Worm (Caenorhabditis elegans) whole organism, L3 larva: ENCODE measurements around the gene srz-100.
A peak's percentile ranks its signal among the peaks of the same experiment; 100 is the strongest.

Source experiments
- ZK546.5 ChIP-seq: sonication (generic microtip); optimal IDR thresholded peaks from 2 replicates; lab custom pipeline; 2017; ENCODE audit warnings: missing biosample characterization, missing genetic modification characterization
- aly-2 ChIP-seq: fragments of 150-350 bp; optimal IDR thresholded peaks from 2 replicates; lab custom pipeline; 2014; ENCODE audit warnings: missing biosample characterization, missing genetic modification characterization
- ama-1 ChIP-seq: fragments of 150-350 bp; optimal IDR thresholded peaks from 2 replicates; lab custom pipeline; 2018
- ceh-28 ChIP-seq: fragments of 150-350 bp; optimal IDR thresholded peaks from 2 replicates; lab custom pipeline; 2014; ENCODE audit warnings: missing biosample characterization, missing genetic modification reagents, missing genetic modification characterization
- ceh-82 ChIP-seq: fragments of 150-350 bp; optimal IDR thresholded peaks from 2 replicates; lab custom pipeline; 2014; ENCODE audit warnings: missing biosample characterization, missing genetic modification characterization
- ceh-9 ChIP-seq: sonication (generic microtip); optimal IDR thresholded peaks from 2 replicates; lab custom pipeline; 2018; ENCODE audit warnings: missing biosample characterization, missing genetic modification characterization
- daf-12 ChIP-seq: fragments of 150-350 bp; optimal IDR thresholded peaks from 2 replicates; lab custom pipeline; 2014; ENCODE audit warnings: missing biosample characterization, missing genetic modification reagents, missing genetic modification characterization
- egl-27 ChIP-seq: sonication (generic microtip); optimal IDR thresholded peaks from 4 replicates; lab custom pipeline; 2017; ENCODE audit warnings: missing biosample characterization, missing genetic modification reagents, missing genetic modification characterization
- egl-5 ChIP-seq: fragments of 150-350 bp; optimal IDR thresholded peaks from 2 replicates; lab custom pipeline; 2017; ENCODE audit warnings: missing biosample characterization, missing genetic modification reagents, missing genetic modification characterization, inconsistent platforms
- elt-2 ChIP-seq: sonication (generic microtip); optimal IDR thresholded peaks from 2 replicates; lab custom pipeline; 2016; ENCODE audit warnings: missing genetic modification reagents, mild to moderate bottlenecking, missing genetic modification characterization, missing compliant biosample characterization
- elt-3 ChIP-seq, 3 experiments: fragments of 150-350 bp in 1 of 3; sonication (generic microtip) in 2 of 3; optimal IDR thresholded peaks; 2 replicates in 2 of 3; 4 replicates in 1 of 3; lab custom pipeline; 2014 to 2017; ENCODE audit warnings: missing biosample characterization in 3 of 3, missing genetic modification characterization in 3 of 3
- fkh-10 ChIP-seq: sonication (generic microtip); optimal IDR thresholded peaks from 2 replicates; lab custom pipeline; 2017; ENCODE audit warnings: missing biosample characterization, missing genetic modification reagents, missing genetic modification characterization
- fkh-2 ChIP-seq: fragments of 150-350 bp; optimal IDR thresholded peaks from 2 replicates; lab custom pipeline; 2014; ENCODE audit warnings: missing biosample characterization, missing genetic modification reagents, missing genetic modification characterization
- fos-1 ChIP-seq: fragments of 150-350 bp; optimal IDR thresholded peaks from 2 replicates; lab custom pipeline; 2014; ENCODE audit warnings: missing biosample characterization, missing genetic modification characterization
- hmg-11 ChIP-seq: sonication (generic microtip); optimal IDR thresholded peaks from 2 replicates; lab custom pipeline; 2016; ENCODE audit warnings: missing genetic modification characterization, missing compliant biosample characterization
- jun-1 ChIP-seq: fragments of 150-350 bp; optimal IDR thresholded peaks from 2 replicates; lab custom pipeline; 2014; ENCODE audit warnings: missing biosample characterization, missing genetic modification reagents, missing genetic modification characterization
- lin-15B ChIP-seq: fragments of 150-350 bp; optimal IDR thresholded peaks from 2 replicates; lab custom pipeline; 2014; ENCODE audit warnings: missing biosample characterization, missing genetic modification characterization
- lin-39 ChIP-seq: fragments of 150-350 bp; optimal IDR thresholded peaks from 2 replicates; lab custom pipeline; 2018; ENCODE audit warnings: missing biosample characterization, missing genetic modification reagents, missing genetic modification characterization
- mdl-1 ChIP-seq: fragments of 150-350 bp; optimal IDR thresholded peaks from 2 replicates; lab custom pipeline; 2014; ENCODE audit warnings: missing biosample characterization, missing genetic modification characterization
- nfya-1 ChIP-seq: sonication (generic microtip); optimal IDR thresholded peaks from 2 replicates; lab custom pipeline; 2017; ENCODE audit warnings: missing genetic modification characterization, mild to moderate bottlenecking, missing compliant biosample characterization, antibody characterized with exemption, moderate library complexity; ENCODE audit not compliant: insufficient read depth
- nhr-11 ChIP-seq: fragments of 150-350 bp; optimal IDR thresholded peaks from 2 replicates; lab custom pipeline; 2014; ENCODE audit warnings: missing biosample characterization, missing genetic modification characterization
- nhr-12 ChIP-seq: fragments of 150-350 bp; optimal IDR thresholded peaks from 2 replicates; lab custom pipeline; 2014; ENCODE audit warnings: missing biosample characterization, missing genetic modification characterization
- nhr-23 ChIP-seq: fragments of 150-350 bp; optimal IDR thresholded peaks from 2 replicates; lab custom pipeline; 2014; ENCODE audit warnings: missing biosample characterization, missing genetic modification reagents, missing genetic modification characterization
- nhr-25 ChIP-seq: sonication (generic microtip); optimal IDR thresholded peaks from 2 replicates; lab custom pipeline; 2017; ENCODE audit warnings: missing biosample characterization, missing genetic modification characterization
- nhr-28 ChIP-seq: fragments of 150-350 bp; optimal IDR thresholded peaks from 2 replicates; lab custom pipeline; 2014; ENCODE audit warnings: missing biosample characterization, missing genetic modification characterization
- nhr-43 ChIP-seq: sonication (generic microtip); optimal IDR thresholded peaks from 2 replicates; lab custom pipeline; 2016; ENCODE audit warnings: mild to moderate bottlenecking, missing genetic modification characterization, missing compliant biosample characterization; ENCODE audit not compliant: poor library complexity, severe bottlenecking
- nhr-67 ChIP-seq: fragments of 150-350 bp; optimal IDR thresholded peaks from 2 replicates; lab custom pipeline; 2014; ENCODE audit warnings: missing biosample characterization, missing genetic modification characterization
- nhr-76 ChIP-seq: fragments of 150-350 bp; sonication (generic microtip); optimal IDR thresholded peaks from 5 replicates; lab custom pipeline; 2014; ENCODE audit warnings: missing biosample characterization, missing genetic modification characterization
- nhr-77 ChIP-seq: fragments of 150-350 bp; optimal IDR thresholded peaks from 2 replicates; lab custom pipeline; 2014; ENCODE audit warnings: missing biosample characterization, missing genetic modification characterization
- pha-4 ChIP-seq: fragments of 150-350 bp; optimal IDR thresholded peaks from 2 replicates; lab custom pipeline; 2014; ENCODE audit warnings: missing biosample characterization, missing genetic modification reagents, missing genetic modification characterization
- pqm-1 ChIP-seq: fragments of 150-350 bp; optimal IDR thresholded peaks from 2 replicates; lab custom pipeline; 2017; ENCODE audit warnings: missing biosample characterization, missing genetic modification characterization, inconsistent platforms
- sea-2 ChIP-seq: fragments of 150-350 bp; sonication (generic microtip); optimal IDR thresholded peaks from 4 replicates; lab custom pipeline; 2014; ENCODE audit warnings: missing biosample characterization, missing genetic modification reagents, missing genetic modification characterization
- skn-1 ChIP-seq: fragments of 150-350 bp; optimal IDR thresholded peaks from 2 replicates; lab custom pipeline; 2014; ENCODE audit warnings: missing biosample characterization, missing genetic modification characterization
- snpc-4 ChIP-seq: fragments of 150-350 bp; optimal IDR thresholded peaks from 2 replicates; lab custom pipeline; 2014; ENCODE audit warnings: missing biosample characterization, missing genetic modification characterization
- tbx-2 ChIP-seq: sonication (generic microtip); optimal IDR thresholded peaks from 2 replicates; lab custom pipeline; 2016; ENCODE audit warnings: mild to moderate bottlenecking, missing genetic modification characterization, missing compliant biosample characterization
- unc-39 ChIP-seq: sonication (generic microtip); optimal IDR thresholded peaks from 4 replicates; lab custom pipeline; 2017; ENCODE audit warnings: missing biosample characterization, missing genetic modification characterization
- unc-62 ChIP-seq: fragments of 150-350 bp; sonication (generic microtip); optimal IDR thresholded peaks from 4 replicates; lab custom pipeline; 2014; ENCODE audit warnings: missing biosample characterization, missing genetic modification reagents, missing genetic modification characterization
- zag-1 ChIP-seq: fragments of 150-350 bp; optimal IDR thresholded peaks from 2 replicates; lab custom pipeline; 2014; ENCODE audit warnings: missing biosample characterization, missing genetic modification characterization
- ztf-11 ChIP-seq: fragments of 150-350 bp; optimal IDR thresholded peaks from 2 replicates; lab custom pipeline; 2014; ENCODE audit warnings: missing biosample characterization, missing genetic modification characterization

Gene srz-100

DNA sequence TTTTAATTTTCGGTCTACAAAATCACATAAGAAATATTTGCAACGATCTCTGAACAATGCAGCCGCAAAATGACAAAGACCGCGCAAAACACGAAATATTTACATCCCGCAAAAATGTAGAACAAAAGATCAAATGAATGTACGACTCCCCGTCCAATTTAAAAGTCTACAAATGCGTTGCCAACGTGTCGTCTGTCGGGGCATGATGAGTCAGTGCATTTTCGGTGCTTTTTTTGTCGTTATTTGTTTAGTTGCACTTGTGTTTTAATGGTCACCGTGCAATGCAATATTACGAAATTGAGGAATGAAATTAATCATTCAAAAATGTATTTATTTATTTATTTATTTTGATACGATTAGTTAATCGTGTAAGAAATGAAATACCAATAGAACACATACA, 7.1 kb upstream of the srz-100 start:
- TF ChIP-seq pha-4 (tag; lab: Kevin White, UChicago) = peak; percentile 73
- no peak for TF ChIP-seq egl-5 (tag; lab: Kevin White, UChicago)
- TF ChIP-seq nhr-67 (tag; lab: Kevin White, UChicago) = no peak
- no peak for TF ChIP-seq fos-1
- no peak for TF ChIP-seq tbx-2 (tag; lab: Kevin White, UChicago)
- TF ChIP-seq ceh-82 = no peak
- no peak for TF ChIP-seq egl-27 (tag; lab: Kevin White, UChicago)

DNA sequence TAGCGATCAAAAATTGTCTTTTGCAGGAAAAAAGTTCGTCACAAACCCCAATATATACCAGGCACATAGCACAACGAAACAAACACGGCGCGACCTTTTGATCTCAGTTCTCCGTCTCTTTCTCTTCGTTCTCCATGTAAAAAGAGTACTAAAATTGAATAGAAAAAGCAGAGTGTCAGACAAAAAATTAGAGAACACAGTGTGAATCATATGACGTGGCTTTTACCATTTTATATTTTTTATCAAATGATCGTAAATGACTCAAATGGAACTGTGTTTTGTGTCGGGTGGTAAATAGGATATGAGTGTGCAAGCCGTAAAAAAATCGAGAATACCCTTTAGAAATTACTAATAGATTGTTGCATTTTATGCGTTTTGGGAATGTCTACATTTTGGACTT, 5.7 kb upstream of the srz-100 start:
- no peak for TF ChIP-seq unc-62 (GFP tag; lab: Kevin White, UChicago)
- TF ChIP-seq egl-27 (tag; lab: Kevin White, UChicago) = no peak
- no peak for TF ChIP-seq nhr-11
- no peak for TF ChIP-seq egl-5 (tag; lab: Kevin White, UChicago)
- TF ChIP-seq mdl-1 (tag; lab: Kevin White, UChicago) = no peak
- TF ChIP-seq pha-4 (tag; lab: Kevin White, UChicago) = peak; percentile 87
- TF ChIP-seq nhr-77 (tag; lab: Kevin White, UChicago) = no peak
- no peak for TF ChIP-seq skn-1
- TF ChIP-seq fkh-2 (tag; lab: Kevin White, UChicago) = no peak
- TF ChIP-seq lin-15B (tag; lab: Kevin White, UChicago) = no peak
- no peak for TF ChIP-seq unc-39 (tag; lab: Kevin White, UChicago)
- TF ChIP-seq ceh-28 (tag; lab: Kevin White, UChicago) = no peak
- TF ChIP-seq elt-3 (tag; optimal IDR thresholded peaks at IDR 0.05; lab: Kevin White, UChicago) = no peak
- TF ChIP-seq hmg-11 (tag; lab: Kevin White, UChicago) = no peak
- TF ChIP-seq nhr-12 (tag; lab: Kevin White, UChicago) = no peak
- peak; percentile 86 for TF ChIP-seq elt-2
- no peak for TF ChIP-seq fos-1
- peak; percentile 40 for TF ChIP-seq snpc-4 (tag; lab: Kevin White, UChicago)
- TF ChIP-seq ceh-82 = no peak
- no peak for TF ChIP-seq ztf-11 (tag; lab: Kevin White, UChicago)
- no peak for TF ChIP-seq nhr-67 (tag; lab: Kevin White, UChicago)
- no peak for TF ChIP-seq ZK546.5 (tag; lab: Kevin White, UChicago)
- TF ChIP-seq fkh-10 = no peak
- no peak for TF ChIP-seq nhr-28 (tag; lab: Kevin White, UChicago)
- TF ChIP-seq tbx-2 (tag; lab: Kevin White, UChicago) = no peak
- TF ChIP-seq jun-1 (tag; lab: Kevin White, UChicago) = peak; percentile 79
- TF ChIP-seq nhr-23 (tag; lab: Kevin White, UChicago) = no peak
- TF ChIP-seq pqm-1 = peak; percentile 98
- no peak for TF ChIP-seq zag-1
- TF ChIP-seq ceh-9 (tag; lab: Kevin White, UChicago) = no peak
- TF ChIP-seq nhr-25 (tag; lab: Kevin White, UChicago) = no peak
- no peak for TF ChIP-seq nfya-1
- no peak for TF ChIP-seq sea-2
- TF ChIP-seq aly-2 (tag; lab: Kevin White, UChicago) = no peak
- no peak for TF ChIP-seq daf-12 (tag; lab: Kevin White, UChicago)
- no peak for TF ChIP-seq nhr-76
- TF ChIP-seq ama-1 (lab: Kevin White, UChicago) = no peak
- TF ChIP-seq lin-39 (tag; lab: Kevin White, UChicago) = no peak

DNA sequence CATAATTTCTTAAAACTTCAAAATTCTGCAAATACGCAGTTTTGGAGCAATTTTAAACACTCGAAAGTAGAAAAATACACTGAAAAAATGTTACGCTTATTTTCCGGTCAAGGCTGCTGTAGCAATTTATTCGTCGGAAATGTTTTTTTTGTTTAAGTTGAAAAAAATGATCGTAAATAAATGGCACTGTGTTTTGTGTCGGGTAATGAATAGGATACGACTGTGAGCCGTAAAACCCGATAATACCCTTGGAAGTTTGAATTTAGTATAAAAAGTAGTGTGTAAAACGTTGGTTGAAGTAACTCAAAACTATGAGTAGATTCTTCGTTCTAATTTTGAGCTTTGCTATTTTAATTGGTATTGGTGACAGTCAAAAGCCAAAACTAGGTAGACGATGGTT, 4.8 kb upstream of the srz-100 start, which contains the start of gene T25E12.14:
TSS of gene T25E12.14 (plus strand) at position 301 of the 400 bp plus-strand sequence.
- TF ChIP-seq egl-5 (tag; lab: Kevin White, UChicago) = no peak
- TF ChIP-seq nhr-77 (tag; lab: Kevin White, UChicago) = no peak
- no peak for TF ChIP-seq nhr-43 (tag; lab: Kevin White, UChicago)
- no peak for TF ChIP-seq lin-39 (tag; lab: Kevin White, UChicago)
- TF ChIP-seq ZK546.5 (tag; lab: Kevin White, UChicago) = no peak
- no peak for TF ChIP-seq nhr-12 (tag; lab: Kevin White, UChicago)
